Worm (Caenorhabditis elegans) whole organism, L3 larva: ENCODE data around the gene F14D7.18.

Experiments used
- ceh-28 ChIP-seq: fragments of 150-350 bp; optimal IDR thresholded peaks from 2 replicates; lab custom pipeline; 2014; ENCODE audit warnings: missing biosample characterization, missing genetic modification reagents, missing genetic modification characterization
- elt-2 ChIP-seq: sonication (generic microtip); optimal IDR thresholded peaks from 2 replicates; lab custom pipeline; 2016; ENCODE audit warnings: missing genetic modification reagents, mild to moderate bottlenecking, missing genetic modification characterization, missing compliant biosample characterization
- hmg-11 ChIP-seq: sonication (generic microtip); optimal IDR thresholded peaks from 2 replicates; lab custom pipeline; 2016; ENCODE audit warnings: missing genetic modification characterization, missing compliant biosample characterization
- lsy-12 ChIP-seq: sonication (generic microtip); optimal IDR thresholded peaks from 2 replicates; lab custom pipeline; 2016; ENCODE audit warnings: mild to moderate bottlenecking, missing genetic modification characterization, missing compliant biosample characterization
- unc-62 ChIP-seq: fragments of 150-350 bp; sonication (generic microtip); optimal IDR thresholded peaks from 4 replicates; lab custom pipeline; 2014; ENCODE audit warnings: missing biosample characterization, missing genetic modification reagents, missing genetic modification characterization
- ztf-11 ChIP-seq: fragments of 150-350 bp; optimal IDR thresholded peaks from 2 replicates; lab custom pipeline; 2014; ENCODE audit warnings: missing biosample characterization, missing genetic modification characterization

- TF ChIP-seq ztf-11 (tag; lab: Kevin White, UChicago), result no peak
- TF ChIP-seq elt-2 (tag; lab: Kevin White, UChicago), result no peak
- no peak for TF ChIP-seq hmg-11
- TF ChIP-seq unc-62, result no peak
- no peak for TF ChIP-seq lsy-12 (tag; lab: Kevin White, UChicago)
- no peak for TF ChIP-seq ceh-28 (tag; lab: Kevin White, UChicago)
Measured at ce11 chrV:14290636-14291035, at the start of gene F14D7.18.
